Worm (Caenorhabditis elegans) whole organism, midembryonic: ENCODE measurements around the gene F19B10.1.

Experiments
- T22C8.4 ChIP-seq: fragments of 200-800 bp; sonication (Bioruptor generic); IDR thresholded peaks from 2 replicates; pipeline ENCODE4 v1.3.6; 2022; ENCODE audit warnings: missing genetic modification characterization, missing compliant biosample characterization
- cog-1 ChIP-seq: sonication (generic microtip); optimal IDR thresholded peaks from 2 replicates; lab custom pipeline; 2016; ENCODE audit warnings: missing genetic modification characterization, missing compliant biosample characterization
- flt-1 ChIP-seq: fragments of 200-800 bp; sonication (Bioruptor generic); IDR thresholded peaks from 2 replicates; pipeline ENCODE4 v1.3.6; 2022; ENCODE audit warnings: missing genetic modification characterization, missing compliant biosample characterization
- klf-2 ChIP-seq: fragments of 200-800 bp; sonication (Bioruptor generic); conservative IDR thresholded peaks from 2 replicates; pipeline ENCODE4 v1.3.6; 2022; ENCODE audit warnings: missing genetic modification reagents, missing genetic modification characterization, missing compliant biosample characterization
- med-1 ChIP-seq: sonication (generic microtip); optimal IDR thresholded peaks from 2 replicates; lab custom pipeline; 2017; ENCODE audit warnings: missing genetic modification characterization, mild to moderate bottlenecking, missing compliant biosample characterization, antibody characterized with exemption, missing genetic modification reagents; ENCODE audit not compliant: insufficient read depth
- ref-1 ChIP-seq: fragments of 200-800 bp; sonication (Bioruptor generic); conservative IDR thresholded peaks from 2 replicates; pipeline ENCODE4 v1.3.6; 2022; ENCODE audit warnings: missing genetic modification reagents, missing genetic modification characterization, missing compliant biosample characterization
- tab-1 ChIP-seq: fragments of 200-800 bp; sonication (Bioruptor generic); IDR thresholded peaks from 2 replicates; pipeline ENCODE4 v1.3.6; 2022; ENCODE audit warnings: missing genetic modification characterization, missing compliant biosample characterization
- ztf-23 ChIP-seq: fragments of 200-800 bp; sonication (Bioruptor generic); IDR thresholded peaks from 2 replicates; pipeline ENCODE4 v1.3.6; 2022; ENCODE audit warnings: missing genetic modification reagents, missing genetic modification characterization, missing compliant biosample characterization
- ztf-29 ChIP-seq: fragments of 200-800 bp; sonication (Bioruptor generic); IDR thresholded peaks from 2 replicates; pipeline ENCODE4 v1.3.6; 2022; ENCODE audit warnings: missing genetic modification reagents, missing genetic modification characterization, missing compliant biosample characterization

The F19B10.1 gene

DNA sequence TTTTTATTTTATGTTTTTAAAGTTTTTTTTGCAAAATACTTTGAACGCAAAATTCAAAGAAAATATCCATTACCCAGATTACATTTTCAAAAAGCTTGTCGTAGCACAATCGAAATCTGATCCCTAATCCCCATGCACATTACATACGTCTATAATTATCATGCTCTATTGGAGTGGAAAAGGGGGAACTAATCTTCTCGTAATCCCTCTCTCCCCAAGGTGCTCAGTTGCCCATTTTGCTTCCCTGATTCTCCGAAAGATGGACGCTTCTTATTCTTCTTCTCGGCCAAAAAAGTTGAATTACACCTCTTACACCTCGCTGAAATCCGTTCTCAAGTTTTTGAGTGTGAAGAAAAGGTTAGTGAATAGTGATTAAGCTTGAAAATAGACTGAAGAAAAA is 28.1 kb downstream of the F19B10.1 start, which contains the start of gene fbxc-53:
Gene fbxc-53 (plus strand): TSS at position 245 of the 400 bp plus-strand sequence.
- TF ChIP-seq ztf-29 (GFP tag; lab: Robert Waterston, UW): no peak
- TF ChIP-seq tab-1 (GFP tag; lab: Robert Waterston, UW): no peak
- TF ChIP-seq klf-2: no peak
- no peak for TF ChIP-seq ztf-23
- TF ChIP-seq cog-1 (tag; lab: Kevin White, UChicago): no peak
- no peak for TF ChIP-seq med-1 (GFP tag; lab: Kevin White, UChicago)
- no peak for TF ChIP-seq flt-1 (GFP tag; lab: Robert Waterston, UW)
- TF ChIP-seq T22C8.4: no peak
- TF ChIP-seq ref-1 (GFP tag; lab: Robert Waterston, UW): no peak

DNA sequence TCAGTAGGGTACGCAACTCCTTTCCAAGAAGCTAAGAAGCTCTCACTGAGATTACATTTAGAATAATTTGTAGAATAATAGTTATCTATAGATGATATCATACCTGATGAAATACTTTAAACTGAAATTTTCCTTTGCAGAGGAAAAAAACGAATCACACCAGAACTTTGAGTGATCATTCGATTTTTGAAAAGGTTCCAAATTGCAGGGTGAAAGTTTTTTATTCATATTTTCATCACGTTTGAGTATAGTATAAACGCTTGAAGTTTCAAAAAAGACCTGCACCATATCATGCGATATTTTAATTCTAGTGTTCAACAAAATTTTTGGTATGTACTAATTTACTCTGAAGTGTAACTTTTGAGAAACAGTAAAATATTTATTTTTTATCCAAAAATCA is 31.6 kb downstream of the F19B10.1 start, which contains the start of gene srh-100:
Gene srh-100 (minus strand): TSS at position 101 of the 400 bp plus-strand sequence.
- TF ChIP-seq cog-1 (tag; lab: Kevin White, UChicago): no peak
- TF ChIP-seq ref-1 (GFP tag; lab: Robert Waterston, UW): no peak
- TF ChIP-seq med-1 (GFP tag; lab: Kevin White, UChicago): no peak
- TF ChIP-seq tab-1 (GFP tag; lab: Robert Waterston, UW): no peak
- no peak for TF ChIP-seq ztf-29 (GFP tag; lab: Robert Waterston, UW)
- TF ChIP-seq ztf-23: no peak
- TF ChIP-seq flt-1 (GFP tag; lab: Robert Waterston, UW): no peak
- TF ChIP-seq T22C8.4: no peak
- no peak for TF ChIP-seq klf-2

DNA sequence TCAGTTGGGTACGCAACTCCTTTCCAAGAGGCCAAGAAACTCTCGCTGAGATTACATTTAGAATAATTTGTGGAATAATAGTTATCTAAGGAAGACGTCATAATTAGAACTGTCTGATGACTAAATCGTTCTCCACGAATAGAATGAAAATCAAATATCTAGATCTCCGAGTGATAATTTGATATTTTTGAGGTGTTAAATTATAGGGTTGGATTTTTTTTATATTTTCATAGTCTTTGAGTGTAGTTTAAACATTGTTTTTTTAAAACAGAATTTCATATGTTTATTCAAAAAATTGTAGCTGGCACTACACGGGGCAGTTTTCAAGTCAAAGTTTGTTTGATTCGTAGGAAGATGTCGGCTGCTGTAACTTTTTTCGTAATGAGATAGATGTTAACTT is 33.5 kb downstream of the F19B10.1 start, which contains the start of gene srh-99:
Gene srh-99 (minus strand): TSS at position 101 of the 400 bp plus-strand sequence.
- TF ChIP-seq ref-1 (GFP tag; lab: Robert Waterston, UW): no peak
- no peak for TF ChIP-seq med-1 (GFP tag; lab: Kevin White, UChicago)

DNA sequence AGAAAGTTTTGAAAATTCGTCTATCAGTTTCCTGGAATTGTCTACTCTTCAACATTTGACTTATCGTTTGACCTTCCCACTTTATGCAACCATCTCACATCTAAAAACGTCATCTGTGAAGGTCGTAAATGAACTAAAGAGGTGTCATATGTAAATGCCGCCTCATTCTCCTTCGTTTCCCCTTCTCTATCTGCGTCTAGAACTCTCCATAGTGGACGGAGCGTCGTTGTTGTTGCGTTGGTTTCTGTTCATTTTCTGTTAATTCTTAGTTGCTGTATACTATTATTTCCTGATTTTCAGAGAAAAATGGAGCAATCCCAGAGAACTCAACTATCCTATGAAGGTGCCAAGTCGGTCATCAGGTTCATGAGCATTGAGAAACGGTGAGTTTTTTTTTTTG is 34.0 kb downstream of the F19B10.1 start, which contains the start of gene fbxc-52:
Gene fbxc-52 (plus strand): TSS at position 301 of the 400 bp plus-strand sequence.
- TF ChIP-seq T22C8.4 (no peak), cog-1 (tag; lab: Kevin White, UChicago) (no peak), flt-1 (GFP tag; lab: Robert Waterston, UW) (no peak), ztf-23 (no peak), ztf-29 (GFP tag; lab: Robert Waterston, UW) (no peak), klf-2 (no peak), med-1 (GFP tag; lab: Kevin White, UChicago) (no peak), ref-1 (GFP tag; lab: Robert Waterston, UW) (no peak)

DNA sequence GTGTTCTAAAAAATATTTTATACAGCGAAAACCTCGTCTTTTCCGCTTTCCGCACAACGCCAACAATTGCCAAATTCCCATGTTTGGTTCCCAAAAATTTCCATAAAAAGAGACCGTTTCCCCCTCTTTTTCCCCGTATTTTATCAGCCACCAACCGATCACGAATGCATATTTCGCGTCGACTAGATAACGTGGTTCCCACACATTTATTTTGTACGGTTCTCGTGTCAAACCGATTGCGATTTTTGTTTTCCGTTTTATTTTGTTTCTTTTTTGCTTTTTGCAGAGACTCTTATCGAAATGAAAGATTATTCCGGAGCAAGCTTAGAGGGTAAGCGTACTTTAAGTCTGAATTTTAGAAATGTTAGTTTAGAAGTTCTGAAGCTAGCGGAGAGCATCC is 38.0 kb downstream of the F19B10.1 start, which contains the start of gene C46E10.3:
Gene C46E10.3 (plus strand): TSS at position 301 of the 400 bp plus-strand sequence.
- no peak for TF ChIP-seq tab-1 (GFP tag; lab: Robert Waterston, UW)
- no peak for TF ChIP-seq T22C8.4
- TF ChIP-seq ztf-23: no peak
- no peak for TF ChIP-seq ztf-29 (GFP tag; lab: Robert Waterston, UW)
- no peak for TF ChIP-seq med-1 (GFP tag; lab: Kevin White, UChicago)
- no peak for TF ChIP-seq ref-1 (GFP tag; lab: Robert Waterston, UW)
- no peak for TF ChIP-seq klf-2
- no peak for TF ChIP-seq cog-1 (tag; lab: Kevin White, UChicago)
- no peak for TF ChIP-seq flt-1 (GFP tag; lab: Robert Waterston, UW)

DNA sequence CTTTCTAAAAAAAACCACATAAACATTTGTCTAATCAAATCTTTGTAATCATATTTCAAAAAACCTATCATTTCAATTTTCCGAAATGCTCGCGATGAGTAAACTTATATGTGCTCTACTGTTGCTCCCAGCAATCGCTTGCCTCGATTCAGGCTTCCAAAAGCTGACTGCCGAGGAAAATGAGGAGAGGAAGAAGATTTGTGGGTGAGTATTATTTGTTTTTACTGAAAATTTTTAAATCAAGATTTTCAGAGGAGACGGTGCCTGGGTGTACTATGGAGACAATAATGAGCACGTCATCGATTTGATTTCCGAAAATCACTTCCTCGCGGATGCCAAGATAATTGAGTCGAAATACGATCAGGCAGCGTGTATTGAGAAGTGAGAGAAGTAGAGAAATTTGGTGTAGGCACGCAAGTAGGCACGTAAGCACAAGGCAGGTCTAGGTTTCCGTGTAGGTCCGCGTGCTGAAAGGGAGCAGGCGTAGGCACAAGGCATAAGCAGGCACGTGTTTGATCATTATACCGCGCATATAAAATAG is 41.3 kb downstream of the F19B10.1 start, which contains the start of gene C46E10.1:
Gene C46E10.1 (plus strand): TSS at position 51 of the 541 bp plus-strand sequence.
- no peak for TF ChIP-seq ztf-23
- no peak for TF ChIP-seq ztf-29 (GFP tag; lab: Robert Waterston, UW)
- no peak for TF ChIP-seq cog-1 (tag; lab: Kevin White, UChicago)
- no peak for TF ChIP-seq flt-1 (GFP tag; lab: Robert Waterston, UW)
- TF ChIP-seq T22C8.4: no peak
- TF ChIP-seq ref-1 (GFP tag; lab: Robert Waterston, UW): no peak
- no peak for TF ChIP-seq tab-1 (GFP tag; lab: Robert Waterston, UW)
- TF ChIP-seq klf-2: no peak
- no peak for TF ChIP-seq med-1 (GFP tag; lab: Kevin White, UChicago)

DNA sequence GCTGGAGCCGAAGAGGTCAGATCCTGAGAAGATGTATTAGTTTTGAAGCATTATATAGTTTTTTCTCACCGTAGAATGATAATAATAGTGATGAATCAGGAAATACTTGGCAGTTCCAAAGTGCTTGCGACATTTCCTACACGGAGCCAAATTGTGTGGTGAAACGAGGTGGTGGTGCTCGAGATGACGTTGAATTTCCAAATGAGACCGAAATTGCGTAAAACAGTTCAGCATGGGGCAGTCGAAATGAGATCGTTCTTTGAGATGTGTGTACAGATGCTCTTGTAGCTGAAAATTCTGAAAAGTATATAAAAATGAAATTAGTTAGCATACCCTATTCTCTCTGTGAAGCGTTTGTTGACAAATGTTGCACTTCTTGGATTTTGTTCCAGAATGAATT is 45.0 kb downstream of the F19B10.1 start, which contains the start of gene C46E10.8:
Gene C46E10.8 (minus strand): TSS at position 101 of the 400 bp plus-strand sequence.
- no peak for TF ChIP-seq flt-1 (GFP tag; lab: Robert Waterston, UW)
- no peak for TF ChIP-seq cog-1 (tag; lab: Kevin White, UChicago)
- TF ChIP-seq ztf-29 (GFP tag; lab: Robert Waterston, UW): no peak
- no peak for TF ChIP-seq tab-1 (GFP tag; lab: Robert Waterston, UW)
- TF ChIP-seq med-1 (GFP tag; lab: Kevin White, UChicago): no peak
- TF ChIP-seq T22C8.4: no peak
- no peak for TF ChIP-seq klf-2
- TF ChIP-seq ztf-23: no peak

DNA sequence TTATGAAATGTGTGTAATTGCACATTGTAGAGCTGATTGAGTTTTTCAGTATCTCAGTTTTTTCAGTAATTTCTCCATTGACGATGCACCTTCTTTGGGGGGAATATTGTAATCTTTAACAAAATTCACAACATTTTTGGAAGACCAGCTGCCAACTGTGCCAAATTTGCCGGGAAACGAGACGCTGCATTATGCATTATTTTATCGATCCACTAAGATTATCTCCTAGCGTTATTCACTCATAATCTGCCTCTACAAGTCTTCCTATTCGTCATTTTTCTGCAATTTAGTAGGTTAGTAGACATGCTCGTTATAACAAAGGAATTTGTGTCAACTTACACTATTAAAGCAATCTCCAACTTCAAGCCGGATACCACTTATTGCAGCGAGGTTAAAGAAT is 48.7 kb downstream of the F19B10.1 start, which contains the start of the genes sdz-12 and bath-31:
Gene sdz-12 (minus strand): TSS at position 101 of the 400 bp plus-strand sequence.
Gene bath-31 (plus strand): TSS at position 251 of the 400 bp plus-strand sequence.
- TF ChIP-seq klf-2 (no peak), med-1 (GFP tag; lab: Kevin White, UChicago) (no peak), ztf-23 (no peak), ztf-29 (GFP tag; lab: Robert Waterston, UW) (no peak), tab-1 (GFP tag; lab: Robert Waterston, UW) (no peak)
